Fruit fly (Drosophila melanogaster): Measurements from ENCODE around the gene Klp31E.

Gene Klp31E

DNA sequence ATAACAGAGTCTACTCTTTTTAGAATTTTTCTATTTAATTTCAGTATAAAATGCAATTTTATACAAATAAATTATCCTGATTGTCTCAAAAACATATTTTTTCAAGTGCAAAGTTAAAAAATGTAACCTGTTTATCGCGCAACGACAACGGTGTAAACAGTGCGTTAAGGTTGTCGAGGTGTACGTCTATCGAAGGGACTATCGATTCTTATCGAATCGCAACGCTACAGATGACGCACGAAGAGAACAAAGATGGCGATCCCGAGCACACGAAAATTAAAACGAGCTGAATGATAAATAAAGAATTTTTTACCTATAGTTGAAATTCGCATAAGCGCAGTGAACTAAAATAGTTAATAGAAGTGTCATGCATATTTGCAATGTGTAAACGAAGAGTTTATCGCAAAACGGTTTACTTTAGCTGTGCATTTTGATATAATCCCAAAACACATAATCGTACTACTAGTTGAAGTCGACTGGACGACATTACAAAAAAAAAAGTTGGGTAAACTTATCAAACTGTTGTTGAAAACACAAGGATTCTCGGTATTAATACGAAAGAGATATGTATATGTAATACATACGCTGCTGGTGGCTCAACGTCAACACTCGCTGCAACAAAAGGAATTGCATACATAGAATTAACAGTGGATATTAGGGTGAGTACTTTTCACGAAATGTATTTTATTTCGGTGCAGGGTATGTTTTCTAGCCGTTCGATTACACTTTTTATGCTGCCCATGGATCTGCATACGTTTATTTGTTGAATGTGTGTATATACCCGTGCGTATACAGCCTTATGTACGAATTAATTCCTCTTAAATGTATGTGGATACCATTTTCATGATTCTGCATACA, 25.7 kb upstream of the Klp31E start, which contains the start of gene da (continued):
- TF ChIP-seq Stat92E (GFP tag; optimal IDR thresholded peaks at IDR 0.05) (no peak), CG9727 (GFP tag; optimal IDR thresholded peaks at IDR 0.05) (peak; percentile 40), TFAM (GFP tag; optimal IDR thresholded peaks at IDR 0.05) (no peak), dmrt99B (tag; optimal IDR thresholded peaks at IDR 0.05) (peak; percentile 63), Hand (GFP tag; optimal IDR thresholded peaks at IDR 0.05) (no peak), trem (tag; optimal IDR thresholded peaks at IDR 0.05) (peak; percentile 59), ftz-f1 (GFP tag; optimal IDR thresholded peaks at IDR 0.05) (no peak), CG8924 (tag; optimal IDR thresholded peaks at IDR 0.05) (peak; percentile 71), gt (GFP tag; IDR thresholded peaks at IDR 0.05) (no peak), abd-A (tag; optimal IDR thresholded peaks at IDR 0.05) (no peak), zf30C (GFP tag; optimal IDR thresholded peaks at IDR 0.05) (no peak), CG5180 (GFP tag; optimal IDR thresholded peaks at IDR 0.05) (no peak), CG17612 (GFP tag; IDR thresholded peaks at IDR 0.05) (no peak), vfl (GFP tag; optimal IDR thresholded peaks at IDR 0.05) (peak; percentile 53), CG43689 (GFP tag; IDR thresholded peaks at IDR 0.05) (no peak), ase (GFP tag; IDR thresholded peaks at IDR 0.05) (peak; percentile 42; the same call in 1 of the 3 replicates), Elba2 (GFP tag; optimal IDR thresholded peaks at IDR 0.05) (no peak), CG15073 (GFP tag; optimal IDR thresholded peaks at IDR 0.05) (no peak), Fer1 (GFP tag; optimal IDR thresholded peaks at IDR 0.05) (peak; percentile 26), zen (tag; optimal IDR thresholded peaks at IDR 0.05) (peak; percentile 57), croc (GFP tag; conservative IDR thresholded peaks at IDR 0.05) (no peak), CG6813 (GFP tag; optimal IDR thresholded peaks at IDR 0.05) (peak; percentile 52), CG42726 (GFP tag; IDR thresholded peaks at IDR 0.05; ENCODE audit: partially characterized antibody) (no peak), Hmr (GFP tag; optimal IDR thresholded peaks at IDR 0.05) (peak; percentile 63), peb (GFP tag; IDR thresholded peaks at IDR 0.05) (peak; percentile 31; the same call in 1 of the 2 replicates), CG11560 (tag; IDR thresholded peaks at IDR 0.05) (no peak), CG2199 (GFP tag; IDR thresholded peaks at IDR 0.05) (0 out of 3 replicates have a peak, but pooled peaks have one; percentile 68), CG12942 (GFP tag; optimal IDR thresholded peaks at IDR 0.05) (peak; percentile 22), crp (GFP tag; optimal IDR thresholded peaks at IDR 0.05) (peak in 1 of 2 experiments; percentile 55), pb (GFP tag; optimal IDR thresholded peaks at IDR 0.05) (no peak), CG31388 (GFP tag; optimal IDR thresholded peaks at IDR 0.05) (peak; percentile 7), Aef1 (GFP tag; IDR thresholded peaks at IDR 0.05) (peak; percentile 52; the same call in 2 of the 3 replicates), Drgx (GFP tag; IDR thresholded peaks at IDR 0.05) (peak; percentile 37; the same call in 1 of the 2 replicates), CG33557 (GFP tag; optimal IDR thresholded peaks at IDR 0.05) (peak; percentile 18), CG33213 (GFP tag; optimal IDR thresholded peaks at IDR 0.05) (peak; percentile 22), CG6175 (GFP tag; IDR thresholded peaks at IDR 0.05) (no peak), gce (GFP tag; IDR thresholded peaks at IDR 0.05) (no peak; the same call in 2 of the 3 replicates), ems (GFP tag; optimal IDR thresholded peaks at IDR 0.05) (peak; percentile 46), Ets65A (GFP tag) (peak; percentile 78), shn (GFP tag; optimal IDR thresholded peaks at IDR 0.05) (peak; percentile 7), mirr (GFP tag; optimal IDR thresholded peaks at IDR 0.05) (no peak), fd3F (GFP tag; optimal IDR thresholded peaks at IDR 0.05) (peak; percentile 35), CG8478 (optimal IDR thresholded peaks at IDR 0.05) (no peak), Adf1 (GFP tag; IDR thresholded peaks at IDR 0.05) (no peak), CG4617 (GFP tag; optimal IDR thresholded peaks at IDR 0.05; ENCODE audit: borderline replicate concordance) (peak; percentile 49), inv (GFP tag; IDR thresholded peaks at IDR 0.05; ENCODE audit: partially characterized antibody) (peak; percentile 33; the same call in 1 of the 2 replicates), Awh (GFP tag; IDR thresholded peaks at IDR 0.05) (peak; percentile 52; the same call in 1 of the 2 replicates), wdn (GFP tag; IDR thresholded peaks at IDR 0.05) (peak; percentile 29; the same call in 1 of the 2 replicates)

All from whole organism, embryonic.